Worm (Caenorhabditis elegans): ENCODE measurements around the gene rad-51.

DNA sequence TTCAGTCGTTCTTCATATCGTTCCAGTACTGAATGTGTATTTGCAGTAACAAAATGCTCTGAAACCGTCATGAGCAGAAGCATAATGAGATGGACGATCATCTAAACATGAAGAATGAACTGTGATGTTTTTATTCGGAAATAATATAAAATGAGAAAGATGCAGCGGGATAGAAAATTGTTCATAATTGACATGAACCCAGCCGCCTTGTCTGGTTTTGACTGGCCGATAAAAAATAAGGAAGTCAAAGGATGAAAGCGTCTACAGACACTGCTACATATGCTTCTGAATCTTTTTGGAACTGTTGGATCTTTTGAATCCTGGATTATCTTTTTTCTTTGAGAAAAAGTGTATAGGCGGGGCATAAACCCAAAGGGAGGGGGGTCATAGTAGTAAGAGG lies 24.5 kb downstream of the rad-51 start, which contains the start of gene F01G10.9:
- no peak for TF ChIP-seq nhr-77 (tag; optimal IDR thresholded peaks at IDR 0.05)
- TF ChIP-seq fos-1 (tag; optimal IDR thresholded peaks at IDR 0.05) = no peak

Data from whole organism, L1 larva.